Fruit fly (Drosophila melanogaster) whole organism, embryonic: ENCODE data around the gene Datp.

Experiments used
- ATbp ChIP-seq: fragments of 200-800 bp; sonication (Bioruptor generic); optimal IDR thresholded peaks from 2 replicates; lab custom pipeline; 2017; ENCODE audit warnings: missing biosample characterization, mild to moderate bottlenecking, missing genetic modification characterization, missing genetic modification reagents
- Bdp1 ChIP-seq: fragments of 200-800 bp; sonication (Bioruptor generic); optimal IDR thresholded peaks from 3 replicates; lab custom pipeline; 2016; ENCODE audit warnings: missing biosample characterization, missing genetic modification characterization
- Blimp-1 ChIP-seq: fragments of 200-800 bp; sonication (Bioruptor generic); optimal IDR thresholded peaks from 3 replicates; lab custom pipeline; 2018; ENCODE audit warnings: missing biosample characterization, missing genetic modification characterization, mild to moderate bottlenecking, moderate library complexity, missing genetic modification reagents
- BtbVII ChIP-seq: fragments of 200-800 bp; sonication (Bioruptor generic); optimal IDR thresholded peaks from 3 replicates; lab custom pipeline; 2017; ENCODE audit warnings: missing biosample characterization, mild to moderate bottlenecking, missing genetic modification characterization
- CG10267 ChIP-seq: fragments of 200-800 bp; sonication (Bioruptor generic); optimal IDR thresholded peaks from 2 replicates; lab custom pipeline; 2018; ENCODE audit warnings: missing biosample characterization, mild to moderate bottlenecking, missing genetic modification characterization, moderate library complexity
- CG11695 ChIP-seq: fragments of 200-800 bp; sonication (Bioruptor generic); IDR thresholded peaks from 3 replicates; pipeline ENCODE4 v1.3.6; 2022; ENCODE audit warnings: missing biosample characterization, missing genetic modification characterization
- CG12769 ChIP-seq: fragments of 200-800 bp; sonication (Bioruptor generic); optimal IDR thresholded peaks from 2 replicates; lab custom pipeline; 2019; ENCODE audit warnings: missing biosample characterization, mild to moderate bottlenecking, missing genetic modification characterization, moderate library complexity
- CG13287 ChIP-seq: fragments of 200-800 bp; sonication (Bioruptor generic); IDR thresholded peaks from 2 replicates; pipeline ENCODE4 v1.3.6; 2022; ENCODE audit warnings: missing biosample characterization, missing genetic modification characterization; ENCODE audit not compliant: partially characterized antibody
- CG13624 ChIP-seq: fragments of 200-800 bp; sonication (Bioruptor generic); optimal IDR thresholded peaks from 2 replicates; lab custom pipeline; 2016; ENCODE audit warnings: missing biosample characterization, missing genetic modification characterization
- CG14710 ChIP-seq: fragments of 200-800 bp; sonication (Bioruptor generic); optimal IDR thresholded peaks from 3 replicates; lab custom pipeline; 2019; ENCODE audit warnings: missing biosample characterization, mild to moderate bottlenecking, missing genetic modification characterization, moderate library complexity
- CG15514 ChIP-seq: fragments of 200-800 bp; sonication (Bioruptor generic); optimal IDR thresholded peaks from 3 replicates; lab custom pipeline; 2017; ENCODE audit warnings: missing biosample characterization, missing genetic modification characterization, mild to moderate bottlenecking, moderate library complexity, missing genetic modification reagents
- CG17568 ChIP-seq: fragments of 200-800 bp; sonication (Bioruptor generic); optimal IDR thresholded peaks from 2 replicates; lab custom pipeline; 2018; ENCODE audit warnings: missing biosample characterization, mild to moderate bottlenecking, missing genetic modification characterization, moderate library complexity
- CG17612 ChIP-seq: fragments of 200-800 bp; sonication (Bioruptor generic); IDR thresholded peaks from 2 replicates; pipeline ENCODE4 v1.3.6; 2022; ENCODE audit warnings: missing biosample characterization, missing genetic modification characterization
- CG2120 ChIP-seq: fragments of 200-800 bp; sonication (Bioruptor generic); optimal IDR thresholded peaks from 3 replicates; lab custom pipeline; 2016; ENCODE audit warnings: missing biosample characterization, missing genetic modification characterization
- CG30431 ChIP-seq: fragments of 200-800 bp; sonication (Bioruptor generic); optimal IDR thresholded peaks from 2 replicates; lab custom pipeline; 2017; ENCODE audit warnings: missing biosample characterization, missing genetic modification characterization
- CG31224 ChIP-seq: fragments of 200-800 bp; sonication (Bioruptor generic); IDR thresholded peaks from 2 replicates; pipeline ENCODE4 v1.3.6; 2022; ENCODE audit warnings: missing biosample characterization, missing genetic modification characterization
- CG4424 ChIP-seq: fragments of 200-800 bp; sonication (Bioruptor generic); optimal IDR thresholded peaks from 3 replicates; lab custom pipeline; 2016; ENCODE audit warnings: missing biosample characterization, missing genetic modification characterization
- CG6765 ChIP-seq: fragments of 200-800 bp; sonication (Bioruptor generic); optimal IDR thresholded peaks from 3 replicates; lab custom pipeline; 2017; ENCODE audit warnings: missing biosample characterization, mild to moderate bottlenecking, missing genetic modification characterization
- CG9932 ChIP-seq: fragments of 200-800 bp; sonication (Bioruptor generic); IDR thresholded peaks from 2 replicates; pipeline ENCODE4 v1.3.6; 2022; ENCODE audit warnings: missing biosample characterization, missing genetic modification characterization
- D19A ChIP-seq: fragments of 200-800 bp; optimal IDR thresholded peaks from 3 replicates; lab custom pipeline; 2019; ENCODE audit warnings: missing biosample characterization, mild to moderate bottlenecking, missing genetic modification characterization, moderate library complexity
- Dbx ChIP-seq: fragments of 200-800 bp; sonication (Bioruptor generic); IDR thresholded peaks from 3 replicates; pipeline ENCODE4 v1.3.6; 2022; ENCODE audit warnings: missing biosample characterization, missing genetic modification characterization
- HLH54F ChIP-seq: fragments of 200-800 bp; sonication (Bioruptor generic); optimal IDR thresholded peaks from 3 replicates; lab custom pipeline; 2016; ENCODE audit warnings: missing biosample characterization, missing genetic modification characterization
- Hmr ChIP-seq: fragments of 200-800 bp; sonication (Bioruptor generic); optimal IDR thresholded peaks from 3 replicates; lab custom pipeline; 2017; ENCODE audit warnings: mild to moderate bottlenecking, missing biosample characterization, missing genetic modification reagents, missing genetic modification characterization
- Hr51 ChIP-seq, 2 experiments: fragments of 200-800 bp; sonication (Bioruptor generic); optimal IDR thresholded peaks; 2 replicates in 1 of 2; 3 replicates in 1 of 2; lab custom pipeline; 2016 to 2018; ENCODE audit warnings: missing biosample characterization in 2 of 2, missing genetic modification characterization in 2 of 2, mild to moderate bottlenecking in 1 of 2, moderate library complexity in 1 of 2
- Max ChIP-seq: fragments of 200-800 bp; sonication (Bioruptor generic); optimal IDR thresholded peaks from 2 replicates; lab custom pipeline; 2016; ENCODE audit warnings: missing biosample characterization, mild to moderate bottlenecking, missing genetic modification characterization
- Mrtf ChIP-seq: fragments of 200-800 bp; sonication (Bioruptor generic); IDR thresholded peaks from 3 replicates; pipeline ENCODE4 v1.3.6; 2022; ENCODE audit warnings: missing biosample characterization, missing genetic modification characterization
- NC2α ChIP-seq: fragments of 200-800 bp; sonication (Bioruptor generic); optimal IDR thresholded peaks from 2 replicates; lab custom pipeline; 2016; ENCODE audit warnings: missing biosample characterization, missing genetic modification characterization
- PHDP ChIP-seq: fragments of 200-800 bp; sonication (Bioruptor generic); optimal IDR thresholded peaks from 3 replicates; lab custom pipeline; 2018; ENCODE audit warnings: missing biosample characterization, mild to moderate bottlenecking, missing genetic modification characterization, moderate library complexity
- Pdp1 ChIP-seq, 2 experiments: fragments of 200-800 bp; sonication (Bioruptor generic); optimal IDR thresholded peaks; 3 replicates each; lab custom pipeline; 2016; ENCODE audit warnings: missing biosample characterization in 2 of 2, missing genetic modification characterization in 2 of 2, mild to moderate bottlenecking in 1 of 2, moderate library complexity in 1 of 2
- Rfx ChIP-seq: fragments of 200-800 bp; sonication (Bioruptor generic); IDR thresholded peaks from 2 replicates; pipeline ENCODE4 v1.3.6; 2022; ENCODE audit warnings: missing biosample characterization, missing genetic modification characterization
- Tbp ChIP-seq: fragments of >200 bp; optimal IDR thresholded peaks from 2 replicates; lab custom pipeline; 2018; ENCODE audit warnings: missing biosample characterization, missing genetic modification characterization
- Vsx1 ChIP-seq: fragments of 200-800 bp; sonication (Bioruptor generic); optimal IDR thresholded peaks from 2 replicates; lab custom pipeline; 2017; ENCODE audit warnings: missing biosample characterization, mild to moderate bottlenecking, missing genetic modification characterization, missing genetic modification reagents
- chm ChIP-seq: fragments of 200-800 bp; sonication (Bioruptor generic); IDR thresholded peaks from 2 replicates; pipeline ENCODE4 v1.3.6; 2022; ENCODE audit warnings: missing biosample characterization, missing genetic modification characterization
- dan ChIP-seq: fragments of 200-800 bp; sonication (Bioruptor generic); IDR thresholded peaks from 2 replicates; pipeline ENCODE4 v1.3.6; 2022; ENCODE audit warnings: missing biosample characterization, missing genetic modification characterization
- gce ChIP-seq: fragments of 200-800 bp; sonication (Bioruptor generic); IDR thresholded peaks from 3 replicates; pipeline ENCODE4 v1.3.6; 2022; ENCODE audit warnings: missing biosample characterization, missing genetic modification characterization
- kay ChIP-seq: fragments of 200-800 bp; sonication (Bioruptor generic); optimal IDR thresholded peaks from 2 replicates; lab custom pipeline; 2016; ENCODE audit warnings: missing biosample characterization, missing genetic modification characterization
- mam ChIP-seq: fragments of 200-800 bp; sonication (Bioruptor generic); optimal IDR thresholded peaks from 3 replicates; lab custom pipeline; 2016; ENCODE audit warnings: missing biosample characterization, missing genetic modification characterization
- onecut ChIP-seq: fragments of 200-800 bp; sonication (Bioruptor generic); IDR thresholded peaks from 2 replicates; pipeline ENCODE4 v1.3.6; 2022; ENCODE audit warnings: missing biosample characterization, missing genetic modification characterization
- pita ChIP-seq: fragments of 200-800 bp; sonication (Bioruptor generic); optimal IDR thresholded peaks from 2 replicates; lab custom pipeline; 2017; ENCODE audit warnings: missing biosample characterization, mild to moderate bottlenecking, missing genetic modification characterization
- row ChIP-seq: fragments of 200-800 bp; sonication (Bioruptor generic); IDR thresholded peaks from 3 replicates; pipeline ENCODE4 v1.3.6; 2022; ENCODE audit warnings: missing biosample characterization, missing genetic modification characterization
- sens-2 ChIP-seq: fragments of 200-800 bp; sonication (Bioruptor generic); IDR thresholded peaks from 2 replicates; pipeline ENCODE4 v1.3.6; 2022; ENCODE audit warnings: missing biosample characterization, missing genetic modification characterization
- so ChIP-seq: fragments of 200-800 bp; sonication (Bioruptor generic); IDR thresholded peaks from 3 replicates; pipeline ENCODE4 v1.3.6; 2022; ENCODE audit warnings: missing biosample characterization, missing genetic modification characterization
- sqz ChIP-seq: fragments of 200-800 bp; sonication (Bioruptor generic); optimal IDR thresholded peaks from 3 replicates; lab custom pipeline; 2018; ENCODE audit warnings: missing biosample characterization, mild to moderate bottlenecking, missing genetic modification characterization
- stwl ChIP-seq: fragments of 200-800 bp; sonication (Bioruptor generic); optimal IDR thresholded peaks from 3 replicates; lab custom pipeline; 2018; ENCODE audit warnings: missing biosample characterization, mild to moderate bottlenecking, missing genetic modification characterization, moderate library complexity
- tgo ChIP-seq: fragments of 200-800 bp; sonication (Bioruptor generic); IDR thresholded peaks from 3 replicates; pipeline ENCODE4 v1.3.6; 2022; ENCODE audit warnings: missing biosample characterization, missing genetic modification characterization
- tup ChIP-seq: fragments of 200-800 bp; sonication (Bioruptor generic); optimal IDR thresholded peaks from 2 replicates; lab custom pipeline; 2016; ENCODE audit warnings: missing biosample characterization, mild to moderate bottlenecking, missing genetic modification characterization, moderate library complexity
- unc-4 ChIP-seq: fragments of 200-800 bp; sonication (Bioruptor generic); IDR thresholded peaks from 2 replicates; pipeline ENCODE4 v1.3.6; 2022; ENCODE audit warnings: missing biosample characterization, missing genetic modification characterization; ENCODE audit not compliant: partially characterized antibody
- unpg ChIP-seq: fragments of 200-800 bp; sonication (Bioruptor generic); optimal IDR thresholded peaks from 3 replicates; lab custom pipeline; 2018; ENCODE audit warnings: missing biosample characterization, mild to moderate bottlenecking, missing genetic modification characterization, moderate library complexity

Gene Datp

dm6 chr2L:9911783-9912182 lies 26.8 kb downstream of the Datp start (continued):
- TF ChIP-seq CG12769 (peak; percentile 32), Mrtf (GFP tag; lab: Robert Waterston, UW) (no peak), Blimp-1 (GFP tag; lab: Kevin White, UChicago) (no peak)
- TF ChIP-seq, all 482 proteins: peak for 86

dm6 chr2L:9908468-9908967 lies 30.1 kb downstream of the Datp start, which contains the start of gene CG13124:
TSS of gene CG13124 (minus strand) at chr2L:9908633.
- TF ChIP-seq CG4424 (no peak), BtbVII (GFP tag; lab: Kevin White, UChicago) (peak; percentile 60), Vsx1 (no peak), tup (GFP tag; lab: Kevin White, UChicago) (no peak), PHDP (peak; percentile 50), Max (GFP tag; lab: Kevin White, UChicago) (no peak), onecut (no peak), Hr51 (GFP tag; optimal IDR thresholded peaks at IDR 0.05; lab: Kevin White, UChicago) (peak in 1 of 2 experiments; percentile 27), Bdp1 (GFP tag; lab: Kevin White, UChicago) (no peak), gce (GFP tag; lab: Robert Waterston, UW) (no peak), CG13624 (GFP tag; lab: Kevin White, UChicago) (peak; percentile 22), dan (GFP tag; lab: Robert Waterston, UW) (no peak), HLH54F (no peak), stwl (tag; lab: Kevin White, UChicago) (no peak), CG30431 (GFP tag; lab: Kevin White, UChicago) (no peak), sens-2 (0 out of 2 replicates have a peak, but pooled peaks have one; percentile 10), CG9932 (GFP tag; lab: Robert Waterston, UW) (peak; percentile 53), CG17568 (peak; percentile 50), Dbx (GFP tag; lab: Robert Waterston, UW) (peak; percentile 42; the same call in 1 of the 3 replicates), Rfx (GFP tag; lab: Robert Waterston, UW) (peak; percentile 74), Hmr (GFP tag; lab: Kevin White, UChicago) (peak; percentile 55), tgo (GFP tag; lab: Robert Waterston, UW) (no peak), CG11695 (GFP tag; lab: Robert Waterston, UW) (peak; percentile 23; the same call in 1 of the 3 replicates), kay (GFP tag; lab: Kevin White, UChicago) (peak; percentile 43), so (GFP tag; lab: Robert Waterston, UW) (peak; percentile 61; the same call in 1 of the 3 replicates), CG31224 (GFP tag; lab: Robert Waterston, UW) (no peak), row (GFP tag; lab: Robert Waterston, UW) (peak; percentile 70), unpg (GFP tag; lab: Kevin White, UChicago) (peak; percentile 32), Pdp1 (GFP tag; optimal IDR thresholded peaks at IDR 0.05; lab: Kevin White, UChicago) (peak in 1 of 2 experiments; percentile 60), CG10267 (tag; lab: Kevin White, UChicago) (peak; percentile 0), CG15514 (GFP tag; lab: Kevin White, UChicago) (peak; percentile 43), chm (GFP tag; lab: Robert Waterston, UW) (peak; percentile 57; the same call in 1 of the 2 replicates), CG6765 (GFP tag; lab: Kevin White, UChicago) (peak; percentile 54), CG17612 (GFP tag; lab: Robert Waterston, UW) (no peak), CG12769 (peak; percentile 53), unc-4 (GFP tag; lab: Robert Waterston, UW) (0 out of 2 replicates have a peak, but pooled peaks have one; percentile 29), ATbp (GFP tag; lab: Kevin White, UChicago) (peak; percentile 16), NC2α (GFP tag; lab: Kevin White, UChicago) (no peak), sqz (GFP tag; lab: Kevin White, UChicago) (no peak), CG14710 (no peak), CG13287 (GFP tag; lab: Robert Waterston, UW) (peak; percentile 44), mam (GFP tag; lab: Kevin White, UChicago) (peak; percentile 8), pita (GFP tag; lab: Kevin White, UChicago) (no peak), Tbp (no peak), D19A (no peak), CG2120 (GFP tag; lab: Kevin White, UChicago) (peak; percentile 46)
